Fruit fly (Drosophila melanogaster) whole organism, embryonic: Measurements from ENCODE around the gene OtopLc.

ENCODE experiments used
- Aef1 ChIP-seq: fragments of 200-800 bp; sonication (Bioruptor generic); IDR thresholded peaks from 3 replicates; pipeline ENCODE4 v1.3.6; 2022; ENCODE audit warnings: missing biosample characterization, missing genetic modification characterization
- Bdp1 ChIP-seq: fragments of 200-800 bp; sonication (Bioruptor generic); optimal IDR thresholded peaks from 3 replicates; lab custom pipeline; 2016; ENCODE audit warnings: missing biosample characterization, missing genetic modification characterization
- CG12104 ChIP-seq: fragments of 200-800 bp; sonication (Bioruptor generic); optimal IDR thresholded peaks from 3 replicates; lab custom pipeline; 2016; ENCODE audit warnings: missing biosample characterization, missing genetic modification characterization
- CG12942 ChIP-seq: fragments of 200-800 bp; sonication (Bioruptor generic); optimal IDR thresholded peaks from 3 replicates; lab custom pipeline; 2016; ENCODE audit warnings: missing biosample characterization, missing genetic modification characterization
- CG14710 ChIP-seq: fragments of 200-800 bp; sonication (Bioruptor generic); optimal IDR thresholded peaks from 3 replicates; lab custom pipeline; 2019; ENCODE audit warnings: missing biosample characterization, mild to moderate bottlenecking, missing genetic modification characterization, moderate library complexity
- CG15269 ChIP-seq: fragments of 200-800 bp; sonication (Bioruptor generic); optimal IDR thresholded peaks from 2 replicates; lab custom pipeline; 2018; ENCODE audit warnings: missing biosample characterization, mild to moderate bottlenecking, missing genetic modification characterization, moderate library complexity
- CG15696 ChIP-seq: fragments of 200-800 bp; sonication (Bioruptor generic); optimal IDR thresholded peaks from 2 replicates; lab custom pipeline; 2019; ENCODE audit warnings: missing biosample characterization, mild to moderate bottlenecking, missing genetic modification characterization, moderate library complexity
- CG18011 ChIP-seq: fragments of 200-800 bp; sonication (Bioruptor generic); optimal IDR thresholded peaks from 2 replicates; lab custom pipeline; 2017; ENCODE audit warnings: missing biosample characterization, missing genetic modification characterization, mild to moderate bottlenecking, moderate library complexity, missing genotype
- CG2116 ChIP-seq: fragments of 200-800 bp; sonication (Bioruptor generic); optimal IDR thresholded peaks from 3 replicates; lab custom pipeline; 2018; ENCODE audit warnings: missing biosample characterization, mild to moderate bottlenecking, missing genetic modification characterization
- CG2129 ChIP-seq: fragments of 200-800 bp; sonication (Bioruptor generic); IDR thresholded peaks from 2 replicates; pipeline ENCODE4 v1.3.6; 2022; ENCODE audit warnings: missing biosample characterization, missing genetic modification characterization; ENCODE audit not compliant: partially characterized antibody
- CG31441 ChIP-seq: fragments of 200-800 bp; sonication (Bioruptor generic); IDR thresholded peaks from 2 replicates; pipeline ENCODE4 v1.3.6; 2022; ENCODE audit warnings: missing biosample characterization, missing genetic modification characterization
- CG3163 ChIP-seq: fragments of 200-800 bp; sonication (Bioruptor generic); optimal IDR thresholded peaks from 3 replicates; lab custom pipeline; 2016; ENCODE audit warnings: missing biosample characterization, missing genetic modification characterization
- CG3407 ChIP-seq: fragments of 200-800 bp; sonication (Bioruptor generic); optimal IDR thresholded peaks from 2 replicates; lab custom pipeline; 2018; ENCODE audit warnings: missing biosample characterization, mild to moderate bottlenecking, missing genetic modification characterization
- CG6689 ChIP-seq: fragments of 200-800 bp; sonication (Bioruptor generic); IDR thresholded peaks from 2 replicates; pipeline ENCODE4 v1.3.6; 2022; ENCODE audit warnings: missing biosample characterization, missing genetic modification characterization
- CG7745 ChIP-seq: fragments of 200-800 bp; sonication (Bioruptor generic); optimal IDR thresholded peaks from 2 replicates; lab custom pipeline; 2018; ENCODE audit warnings: missing biosample characterization, mild to moderate bottlenecking, missing genetic modification characterization, moderate library complexity
- CG9437 ChIP-seq: fragments of 200-800 bp; sonication (Bioruptor generic); optimal IDR thresholded peaks from 2 replicates; lab custom pipeline; 2018; ENCODE audit warnings: missing biosample characterization, mild to moderate bottlenecking, missing genetic modification characterization
- GATAe ChIP-seq: fragments of 200-800 bp; sonication (Bioruptor generic); conservative IDR thresholded peaks from 2 replicates; pipeline ENCODE4 v1.3.6; 2022; ENCODE audit warnings: missing biosample characterization, missing genetic modification characterization
- Hmr ChIP-seq: fragments of 200-800 bp; sonication (Bioruptor generic); optimal IDR thresholded peaks from 3 replicates; lab custom pipeline; 2017; ENCODE audit warnings: mild to moderate bottlenecking, missing biosample characterization, missing genetic modification reagents, missing genetic modification characterization
- Hr3 ChIP-seq: fragments of 200-800 bp; sonication (Bioruptor generic); optimal IDR thresholded peaks from 3 replicates; lab custom pipeline; 2016; ENCODE audit warnings: missing biosample characterization, missing genetic modification characterization
- Hr78 ChIP-seq, 2 experiments: fragments of 200-800 bp in 1 of 2; fragments of >200 bp in 1 of 2; sonication (Bioruptor generic) in 1 of 2; optimal IDR thresholded peaks; 2 replicates each; lab custom pipeline; 2017 to 2019; ENCODE audit warnings: missing biosample characterization in 2 of 2, missing genetic modification characterization in 2 of 2, mild to moderate bottlenecking in 1 of 2, moderate library complexity in 1 of 2
- Jarid2 ChIP-seq: fragments of 200-800 bp; sonication (Bioruptor generic); optimal IDR thresholded peaks from 3 replicates; lab custom pipeline; 2017; ENCODE audit warnings: mild to moderate bottlenecking, missing biosample characterization, missing genetic modification reagents, missing genetic modification characterization
- Kr ChIP-seq: fragments of 200-800 bp; sonication (Bioruptor generic); optimal IDR thresholded peaks from 2 replicates; lab custom pipeline; 2017; ENCODE audit warnings: missing biosample characterization, mild to moderate bottlenecking, missing genetic modification characterization
- MBD-R2 ChIP-seq: fragments of 200-800 bp; sonication (Bioruptor generic); IDR thresholded peaks from 2 replicates; pipeline ENCODE4 v1.3.6; 2022; ENCODE audit warnings: missing biosample characterization, missing genetic modification characterization
- MTF-1 ChIP-seq: fragments of 200-800 bp; sonication (Bioruptor generic); optimal IDR thresholded peaks from 2 replicates; lab custom pipeline; 2018; ENCODE audit warnings: missing biosample characterization, mild to moderate bottlenecking, missing genetic modification characterization, borderline replicate concordance
- Optix ChIP-seq: fragments of 200-800 bp; sonication (Bioruptor generic); IDR thresholded peaks from 3 replicates; pipeline ENCODE4 v1.3.6; 2022; ENCODE audit warnings: missing biosample characterization, missing genetic modification characterization
- Stat92E ChIP-seq, 3 experiments: fragments of >200 bp in 2 of 3; fragments of 200-800 bp in 1 of 3; sonication (Bioruptor generic) in 1 of 3; optimal IDR thresholded peaks; 2 replicates each; lab custom pipeline; 2017 to 2019; ENCODE audit warnings: missing biosample characterization in 3 of 3, missing genetic modification characterization in 3 of 3, mild to moderate bottlenecking in 1 of 3, moderate library complexity in 1 of 3
- Usf ChIP-seq: fragments of 200-800 bp; sonication (Bioruptor generic); optimal IDR thresholded peaks from 2 replicates; lab custom pipeline; 2017; ENCODE audit warnings: missing genotype, missing biosample characterization, missing genetic modification characterization
- ac ChIP-seq: fragments of 200-800 bp; sonication (Bioruptor generic); optimal IDR thresholded peaks from 3 replicates; lab custom pipeline; 2017; ENCODE audit warnings: missing biosample characterization, mild to moderate bottlenecking, missing genetic modification characterization
- al ChIP-seq: fragments of 200-800 bp; sonication (Bioruptor generic); IDR thresholded peaks from 2 replicates; pipeline ENCODE4 v1.3.6; 2022; ENCODE audit warnings: missing biosample characterization, missing genetic modification characterization
- bigmax ChIP-seq: fragments of 200-800 bp; sonication (Bioruptor generic); optimal IDR thresholded peaks from 2 replicates; lab custom pipeline; 2018; ENCODE audit warnings: missing biosample characterization, mild to moderate bottlenecking, missing genetic modification characterization
- chinmo ChIP-seq: fragments of 200-800 bp; sonication (Bioruptor generic); IDR thresholded peaks from 4 replicates; pipeline ENCODE4 v1.3.6; 2022; ENCODE audit warnings: missing biosample characterization, missing genetic modification characterization; ENCODE audit not compliant: partially characterized antibody
- disco-r ChIP-seq: fragments of 200-800 bp; sonication (Bioruptor generic); optimal IDR thresholded peaks from 2 replicates; lab custom pipeline; 2016; ENCODE audit warnings: missing biosample characterization, missing genetic modification characterization
- fd3F ChIP-seq: fragments of 200-800 bp; sonication (Bioruptor generic); optimal IDR thresholded peaks from 2 replicates; lab custom pipeline; 2018; ENCODE audit warnings: missing biosample characterization, mild to moderate bottlenecking, missing genetic modification characterization, moderate library complexity
- gcm ChIP-seq: fragments of 200-800 bp; sonication (Bioruptor generic); optimal IDR thresholded peaks from 2 replicates; lab custom pipeline; 2019; ENCODE audit warnings: missing biosample characterization, mild to moderate bottlenecking, missing genetic modification characterization, moderate library complexity
- gro ChIP-seq: fragments of 200-800 bp; sonication (Bioruptor generic); optimal IDR thresholded peaks from 2 replicates; lab custom pipeline; 2016; ENCODE audit warnings: missing biosample characterization, missing genetic modification characterization
- gsb-n ChIP-seq: fragments of 200-800 bp; sonication (Bioruptor generic); optimal IDR thresholded peaks from 3 replicates; lab custom pipeline; 2018; ENCODE audit warnings: missing biosample characterization, mild to moderate bottlenecking, missing genetic modification characterization
- her ChIP-seq: fragments of 200-800 bp; sonication (Bioruptor generic); optimal IDR thresholded peaks from 2 replicates; lab custom pipeline; 2016; ENCODE audit warnings: missing biosample characterization, missing genetic modification characterization
- jing ChIP-seq: fragments of 200-800 bp; sonication (Bioruptor generic); optimal IDR thresholded peaks from 2 replicates; lab custom pipeline; 2018; ENCODE audit warnings: missing biosample characterization, mild to moderate bottlenecking, missing genetic modification characterization
- lola ChIP-seq, 3 experiments: fragments of >200 bp in 2 of 3; fragments of 200-800 bp in 1 of 3; sonication (Bioruptor generic) in 1 of 3; optimal IDR thresholded peaks; 2 replicates each; lab custom pipeline; 2017 to 2019; ENCODE audit warnings: missing biosample characterization in 3 of 3, missing genetic modification characterization in 3 of 3, mild to moderate bottlenecking in 1 of 3, moderate library complexity in 1 of 3
- maf-S ChIP-seq: fragments of 200-800 bp; sonication (Bioruptor generic); optimal IDR thresholded peaks from 2 replicates; lab custom pipeline; 2016; ENCODE audit warnings: missing biosample characterization, missing genetic modification characterization
- p53 ChIP-seq: fragments of 200-800 bp; sonication (Bioruptor generic); optimal IDR thresholded peaks from 2 replicates; lab custom pipeline; 2016; ENCODE audit warnings: missing biosample characterization, missing genetic modification characterization
- pzg ChIP-seq: fragments of 200-800 bp; sonication (Bioruptor generic); optimal IDR thresholded peaks from 3 replicates; lab custom pipeline; 2018; ENCODE audit warnings: missing biosample characterization, mild to moderate bottlenecking, missing genetic modification characterization, moderate library complexity
- repo ChIP-seq: fragments of 200-800 bp; sonication (Bioruptor generic); optimal IDR thresholded peaks from 2 replicates; lab custom pipeline; 2016; ENCODE audit warnings: missing biosample characterization, missing genetic modification characterization
- tio ChIP-seq: fragments of 200-800 bp; sonication (Bioruptor generic); optimal IDR thresholded peaks from 2 replicates; lab custom pipeline; 2017; ENCODE audit warnings: missing biosample characterization, missing genetic modification characterization, inconsistent platforms
- trem ChIP-seq: fragments of 200-800 bp; optimal IDR thresholded peaks from 3 replicates; lab custom pipeline; 2019; ENCODE audit warnings: missing biosample characterization, mild to moderate bottlenecking, missing genetic modification characterization, moderate library complexity
- usp ChIP-seq: fragments of >200 bp; optimal IDR thresholded peaks from 2 replicates; lab custom pipeline; 2017; ENCODE audit warnings: missing biosample characterization, missing genetic modification characterization
- wek ChIP-seq: fragments of 200-800 bp; sonication (Bioruptor generic); optimal IDR thresholded peaks from 3 replicates; lab custom pipeline; 2018; ENCODE audit warnings: missing biosample characterization, mild to moderate bottlenecking, missing genetic modification characterization, moderate library complexity
- zf30C ChIP-seq: fragments of 200-800 bp; sonication (Bioruptor generic); optimal IDR thresholded peaks from 3 replicates; lab custom pipeline; 2018; ENCODE audit warnings: missing biosample characterization, mild to moderate bottlenecking, missing genetic modification characterization

OtopLc gene

DNA sequence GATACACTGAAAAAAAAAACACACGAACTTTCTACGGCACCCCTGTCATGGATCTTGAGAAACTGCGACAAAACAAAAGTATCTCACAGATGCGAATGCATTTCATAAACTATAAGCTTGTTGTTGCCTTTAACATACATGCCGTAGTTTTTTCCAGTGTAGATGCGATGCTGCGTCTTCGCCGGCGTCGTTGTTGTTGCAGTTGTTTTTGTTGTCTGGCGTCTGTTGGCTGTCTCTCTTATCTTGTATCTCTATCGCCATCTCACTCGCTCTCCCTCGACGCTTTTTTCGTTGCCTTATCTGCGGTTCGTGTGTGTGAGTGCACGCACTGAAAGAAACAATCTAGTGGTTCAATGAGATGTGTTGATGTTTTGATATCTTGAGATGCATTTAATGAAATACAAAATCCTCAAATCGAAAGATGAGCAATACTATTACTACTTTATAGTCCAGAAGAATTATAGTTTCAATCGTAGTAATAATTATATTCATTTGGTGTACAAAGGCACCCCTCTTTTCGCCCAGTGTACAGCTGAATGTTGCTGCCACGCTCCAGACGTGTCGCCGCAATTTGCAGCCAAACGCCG is 33.9 kb upstream of the OtopLc start (continued):
- TF ChIP-seq CG15696 (tag; lab: Kevin White, UChicago) = peak; percentile 97
- peak; percentile 95 for TF ChIP-seq CG12104
- peak; percentile 89 for TF ChIP-seq CG3407
- peak; percentile 96 for TF ChIP-seq CG15269 (tag; lab: Kevin White, UChicago)
- TF ChIP-seq CG18011 = peak; percentile 67
- TF ChIP-seq wek (GFP tag; lab: Kevin White, UChicago) = peak; percentile 88
- peak; percentile 93 for TF ChIP-seq tio (GFP tag; lab: Kevin White, UChicago)
- peak; percentile 82 for TF ChIP-seq trem (tag; lab: Kevin White, UChicago)
- TF ChIP-seq CG9437 (GFP tag; lab: Kevin White, UChicago) = peak; percentile 91
- peak; percentile 48 for TF ChIP-seq bigmax (GFP tag; lab: Kevin White, UChicago)
- TF ChIP-seq CG2116 (GFP tag; lab: Kevin White, UChicago) = peak; percentile 79
- TF ChIP-seq pzg (GFP tag; lab: Kevin White, UChicago) = peak; percentile 14
- peak; percentile 81 for TF ChIP-seq Jarid2 (GFP tag; lab: Kevin White, UChicago)
- no peak for TF ChIP-seq usp (GFP tag; lab: Kevin White, UChicago)
- peak; percentile 53 for TF ChIP-seq GATAe (GFP tag; lab: Robert Waterston, UW)
- TF ChIP-seq Stat92E (GFP tag; optimal IDR thresholded peaks at IDR 0.05; lab: Kevin White, UChicago) = peak in 1 of 3 experiments; percentile 80
- TF ChIP-seq maf-S (GFP tag; lab: Kevin White, UChicago) = peak; percentile 97
- TF ChIP-seq her (GFP tag; lab: Kevin White, UChicago) = peak; percentile 97
- peak; percentile 97 for TF ChIP-seq CG12942 (GFP tag; lab: Kevin White, UChicago)
- peak; percentile 90 for TF ChIP-seq CG3163 (GFP tag; lab: Kevin White, UChicago)
- peak; percentile 92 for TF ChIP-seq Usf (GFP tag; lab: Kevin White, UChicago)
- TF ChIP-seq al (GFP tag; lab: Robert Waterston, UW) = peak; percentile 85
- TF ChIP-seq p53 (GFP tag; lab: Kevin White, UChicago) = peak; percentile 96
- peak; percentile 95 for TF ChIP-seq gro (GFP tag; lab: Kevin White, UChicago)
- TF ChIP-seq gcm = peak; percentile 90
- peak; percentile 98 for TF ChIP-seq zf30C (GFP tag; lab: Kevin White, UChicago)
- TF ChIP-seq CG2129 (GFP tag; lab: Robert Waterston, UW) = no peak
- peak; percentile 91 for TF ChIP-seq jing
- TF ChIP-seq CG7745 (tag; lab: Kevin White, UChicago) = peak; percentile 6
- peak; percentile 96 for TF ChIP-seq disco-r
- TF ChIP-seq Hmr = peak; percentile 93
- TF ChIP-seq ac (GFP tag; lab: Kevin White, UChicago) = peak; percentile 96
- peak; percentile 96 for TF ChIP-seq Optix (GFP tag; lab: Robert Waterston, UW)
- peak; percentile 82 for TF ChIP-seq fd3F
- peak; percentile 95 for TF ChIP-seq Hr3 (GFP tag; lab: Kevin White, UChicago)
- TF ChIP-seq CG6689 (GFP tag; lab: Robert Waterston, UW) = peak; percentile 95
- TF ChIP-seq MTF-1 (GFP tag; lab: Kevin White, UChicago) = peak; percentile 87
- TF ChIP-seq CG14710 (tag; lab: Kevin White, UChicago) = peak; percentile 94
- peak; percentile 88 for TF ChIP-seq Kr (GFP tag; lab: Kevin White, UChicago)
- TF ChIP-seq Bdp1 = peak; percentile 90
- peak; percentile 96 for TF ChIP-seq Aef1 (GFP tag; lab: Robert Waterston, UW)
- peak; percentile 97 for TF ChIP-seq repo (GFP tag; lab: Kevin White, UChicago)
- peak in 2 of 3 experiments; percentile 3 to 92 for TF ChIP-seq lola (GFP tag; optimal IDR thresholded peaks at IDR 0.05; lab: Kevin White, UChicago)
- TF ChIP-seq gsb-n (tag; lab: Kevin White, UChicago) = peak; percentile 90
- peak; percentile 74; the same call in 1 of the 4 replicates for TF ChIP-seq chinmo (GFP tag; lab: Robert Waterston, UW)
- peak; percentile 83 for TF ChIP-seq MBD-R2 (GFP tag; lab: Robert Waterston, UW)
- TF ChIP-seq Hr78 (GFP tag; optimal IDR thresholded peaks at IDR 0.05; lab: Kevin White, UChicago) = peak in 1 of 2 experiments; percentile 75
- peak; percentile 94 for TF ChIP-seq CG31441 (GFP tag; lab: Robert Waterston, UW)
